Fruit fly (Drosophila melanogaster): ENCODE results near the gene CG10559.

The CG10559 gene

DNA sequence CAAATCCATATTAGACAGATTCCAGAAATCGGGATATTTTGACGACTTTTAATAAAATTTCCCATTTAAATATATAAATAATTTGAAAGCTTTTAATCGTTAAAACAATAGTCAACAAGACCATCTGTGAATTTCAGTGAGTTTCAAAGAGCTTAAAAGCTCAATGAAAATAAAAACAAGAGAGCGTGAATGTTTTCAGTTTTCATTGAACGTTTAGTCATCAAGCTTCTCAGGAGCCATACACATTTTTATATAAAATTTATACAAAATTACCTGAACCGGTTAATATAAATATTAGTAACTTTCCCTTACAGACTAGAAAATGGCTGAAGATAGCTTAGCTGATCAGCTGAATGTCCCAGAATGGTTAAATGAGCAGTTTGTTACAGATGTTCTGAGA is 13.7 kb downstream of the CG10559 start, which contains the start of gene CG31370:
CG31370 (plus strand) TSS at position 226 of the 400 bp plus-strand sequence.
- TF ChIP-seq lbe (GFP tag; optimal IDR thresholded peaks at IDR 0.05) (peak; percentile 30), p53 (GFP tag; optimal IDR thresholded peaks at IDR 0.05) (no peak), Tbp (GFP tag; optimal IDR thresholded peaks at IDR 0.05) (no peak)

DNA sequence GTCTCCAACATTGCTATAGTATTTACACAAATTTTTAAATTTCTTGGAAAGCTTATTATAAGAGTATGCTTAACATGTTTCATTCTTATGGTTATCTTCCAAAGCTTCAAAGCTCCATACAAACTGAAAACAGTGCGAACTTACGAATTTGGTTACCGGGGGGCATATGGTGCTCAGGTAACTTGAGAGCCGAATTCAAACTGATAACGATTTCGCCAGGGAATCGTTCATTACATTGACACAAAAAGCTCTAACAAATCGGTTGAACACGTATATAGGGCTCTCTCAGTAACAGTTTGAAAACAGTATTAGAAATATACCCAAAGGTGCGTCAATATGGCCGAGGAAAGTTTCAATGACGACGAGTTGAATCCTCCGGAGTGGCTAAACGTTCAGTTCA is 15.3 kb downstream of the CG10559 start, which contains the start of gene CG13659:
CG13659 (plus strand) TSS at position 317 of the 400 bp plus-strand sequence.
- TF ChIP-seq CG8765 (GFP tag; IDR thresholded peaks at IDR 0.05) = no peak
- no peak for TF ChIP-seq crol (GFP tag; IDR thresholded peaks at IDR 0.05)
- no peak for TF ChIP-seq wor (GFP tag; IDR thresholded peaks at IDR 0.05)
- TF ChIP-seq Dbx (GFP tag; IDR thresholded peaks at IDR 0.05) = 0 out of 3 replicates have a peak, but pooled peaks have one; percentile 28
- peak; percentile 41 for TF ChIP-seq CG15269 (tag; optimal IDR thresholded peaks at IDR 0.05)
- TF ChIP-seq exex (tag; optimal IDR thresholded peaks at IDR 0.05) = peak; percentile 23
- no peak for TF ChIP-seq Blimp-1 (GFP tag; optimal IDR thresholded peaks at IDR 0.05)
- no peak for TF ChIP-seq CG8290 (GFP tag; optimal IDR thresholded peaks at IDR 0.05)
- TF ChIP-seq CG8290 (tag; optimal IDR thresholded peaks at IDR 0.05) = peak in 1 of 2 experiments; percentile 4
- peak; percentile 97 for TF ChIP-seq sug (tag; optimal IDR thresholded peaks at IDR 0.05)
- TF ChIP-seq CG3726 (GFP tag; IDR thresholded peaks at IDR 0.05) = no peak
- no peak for TF ChIP-seq CG10959 (GFP tag; IDR thresholded peaks at IDR 0.05)
- no peak for TF ChIP-seq CG12104 (GFP tag; optimal IDR thresholded peaks at IDR 0.05)
- TF ChIP-seq CG13894 (tag; optimal IDR thresholded peaks at IDR 0.05) = peak; percentile 30
- no peak for TF ChIP-seq CG14860 (GFP tag; IDR thresholded peaks at IDR 0.05; ENCODE audit: partially characterized antibody)
- peak in 1 of 2 experiments; percentile 19 for TF ChIP-seq Trl (optimal IDR thresholded peaks at IDR 0.05)
- no peak for TF ChIP-seq Trl (GFP tag; optimal IDR thresholded peaks at IDR 0.05)
- no peak for TF ChIP-seq CG33557 (GFP tag; optimal IDR thresholded peaks at IDR 0.05)
- no peak for TF ChIP-seq CG8359 (GFP tag; optimal IDR thresholded peaks at IDR 0.05; ENCODE audit: borderline replicate concordance)
- no peak for TF ChIP-seq Hmx (GFP tag; optimal IDR thresholded peaks at IDR 0.05)
- TF ChIP-seq CG12769 (tag; optimal IDR thresholded peaks at IDR 0.05) = peak; percentile 61
- TF ChIP-seq CG17385 (GFP tag; optimal IDR thresholded peaks at IDR 0.05) = no peak
- no peak for TF ChIP-seq Asciz (GFP tag; optimal IDR thresholded peaks at IDR 0.05)
- TF ChIP-seq mld (GFP tag; IDR thresholded peaks at IDR 0.05; ENCODE audit: partially characterized antibody) = no peak
- no peak for TF ChIP-seq phol (tag; optimal IDR thresholded peaks at IDR 0.05)
- peak; percentile 57; the same call in 1 of the 4 replicates for TF ChIP-seq chinmo (GFP tag; IDR thresholded peaks at IDR 0.05; ENCODE audit: partially characterized antibody)
- TF ChIP-seq Max (GFP tag; optimal IDR thresholded peaks at IDR 0.05) = no peak
- TF ChIP-seq chm (GFP tag; IDR thresholded peaks at IDR 0.05) = no peak
- no peak for TF ChIP-seq hkb (optimal IDR thresholded peaks at IDR 0.05)
- TF ChIP-seq hkb (GFP tag; IDR thresholded peaks at IDR 0.05) = peak; percentile 10; the same call in 1 of the 2 replicates
- no peak for TF ChIP-seq CG8478 (optimal IDR thresholded peaks at IDR 0.05)

DNA sequence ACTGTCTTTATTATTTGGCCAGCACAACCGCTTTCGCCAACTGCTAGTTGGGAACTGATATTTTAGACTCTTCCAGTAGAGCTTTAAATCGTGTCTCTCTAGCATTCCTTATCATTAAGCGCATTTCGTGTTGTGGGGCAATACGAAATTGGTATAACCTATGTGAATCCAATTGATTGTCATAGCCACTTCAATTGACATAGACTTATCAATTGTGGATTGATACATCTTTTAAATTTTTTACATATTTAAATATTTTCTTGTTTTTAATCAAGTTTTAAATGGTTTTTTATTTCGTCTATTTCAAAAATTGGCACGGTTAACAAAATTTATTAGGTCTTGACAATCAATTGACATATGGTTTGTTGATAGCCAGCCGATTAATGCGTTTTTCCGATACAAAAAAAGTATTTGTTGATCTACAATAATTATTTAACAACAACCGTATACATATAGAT is 16.4 kb downstream of the CG10559 start, which contains the start of gene CG31288:
CG31288 (minus strand) TSS at position 51 of the 458 bp plus-strand sequence.
- TF ChIP-seq exex (tag; optimal IDR thresholded peaks at IDR 0.05) = peak; percentile 46
- TF ChIP-seq pnt (GFP tag; optimal IDR thresholded peaks at IDR 0.05) = no peak

dm6 chr3R:25297678-25298077 is 18.2 kb downstream of the CG10559 start, which contains the start of gene CG31097:
Gene CG31097, minus strand, starts transcription at chr3R:25297778.
- peak; percentile 4 for TF ChIP-seq exex (tag; optimal IDR thresholded peaks at IDR 0.05)
- no peak for TF ChIP-seq CG17568 (GFP tag; optimal IDR thresholded peaks at IDR 0.05)

Measured in whole organism, embryonic.